Worm (Caenorhabditis elegans): ENCODE data around the gene srg-37.
A peak's percentile ranks its signal among the peaks of the same experiment; 100 is the strongest.

Gene srg-37

ce11 chrX:14234932-14235331 lies at the start of gene srg-37:
TSS of gene srg-37 (minus strand) at chrX:14235032.
- TF ChIP-seq mbf-1 (tag; optimal IDR thresholded peaks at IDR 0.05) (no peak), nhr-129 (tag; optimal IDR thresholded peaks at IDR 0.05) (no peak), egl-27 (tag; optimal IDR thresholded peaks at IDR 0.05) (no peak), zag-1 (tag; optimal IDR thresholded peaks at IDR 0.05) (no peak), snpc-4 (tag; optimal IDR thresholded peaks at IDR 0.05) (no peak), lin-39 (tag; optimal IDR thresholded peaks at IDR 0.05) (no peak), Y55F3AM.14 (GFP tag; optimal IDR thresholded peaks at IDR 0.05) (no peak), ztf-11 (tag; optimal IDR thresholded peaks at IDR 0.05) (no peak), mdl-1 (tag; optimal IDR thresholded peaks at IDR 0.05) (no peak), gmeb-1 (tag; optimal IDR thresholded peaks at IDR 0.05) (no peak), lsy-2 (tag; optimal IDR thresholded peaks at IDR 0.05) (no peak), elt-3 (tag; optimal IDR thresholded peaks at IDR 0.05) (no peak), nhr-237 (tag; optimal IDR thresholded peaks at IDR 0.05) (no peak), alr-1 (tag; optimal IDR thresholded peaks at IDR 0.05) (no peak)

DNA sequence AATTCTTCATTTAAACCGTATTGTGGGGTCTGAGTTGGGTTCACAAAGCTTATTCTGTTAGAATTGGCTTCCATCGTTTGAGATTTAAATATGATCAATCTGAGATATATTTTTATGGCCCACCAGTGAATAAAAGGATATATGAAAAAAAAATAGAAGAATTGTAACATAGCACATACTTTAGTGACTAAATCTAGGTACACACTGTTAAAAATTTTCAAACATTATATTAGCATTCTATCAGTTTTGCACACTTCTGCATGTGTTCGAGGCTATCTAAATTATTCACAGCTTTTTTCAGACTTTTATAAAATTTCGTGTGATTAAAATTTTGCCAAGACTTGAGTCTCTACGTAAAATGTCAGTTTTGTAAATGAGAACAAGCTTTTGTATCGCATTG lies 46.7 kb upstream of the srg-37 start, which contains the start of gene E02H4.2:
E02H4.2 (minus strand) TSS at position 101 of the 400 bp plus-strand sequence.
- TF ChIP-seq Y55F3AM.14 (GFP tag; optimal IDR thresholded peaks at IDR 0.05) (no peak), F13H6.1 (tag; optimal IDR thresholded peaks at IDR 0.05) (no peak), unc-39 (tag; optimal IDR thresholded peaks at IDR 0.05) (no peak), nhr-10 (tag; optimal IDR thresholded peaks at IDR 0.05) (no peak), sma-9 (GFP tag; optimal IDR thresholded peaks at IDR 0.05) (no peak), sma-9 (tag; optimal IDR thresholded peaks at IDR 0.05) (no peak), lin-13 (GFP tag; optimal IDR thresholded peaks at IDR 0.05) (no peak), alr-1 (tag; optimal IDR thresholded peaks at IDR 0.05) (no peak), crh-2 (tag; optimal IDR thresholded peaks at IDR 0.05) (no peak), fos-1 (tag; optimal IDR thresholded peaks at IDR 0.05) (no peak), mab-5 (tag; optimal IDR thresholded peaks at IDR 0.05) (no peak), nhr-12 (tag; optimal IDR thresholded peaks at IDR 0.05) (no peak), mdl-1 (tag; optimal IDR thresholded peaks at IDR 0.05) (no peak), nhr-11 (tag; optimal IDR thresholded peaks at IDR 0.05) (no peak), aly-2 (tag; optimal IDR thresholded peaks at IDR 0.05) (no peak), skn-1 (tag; optimal IDR thresholded peaks at IDR 0.05) (no peak), ztf-1 (GFP tag; conservative IDR thresholded peaks at IDR 0.05) (no peak), ama-1 (optimal IDR thresholded peaks at IDR 0.05) (no peak), snpc-4 (tag; optimal IDR thresholded peaks at IDR 0.05) (no peak), zag-1 (tag; optimal IDR thresholded peaks at IDR 0.05) (no peak), unc-55 (GFP tag; optimal IDR thresholded peaks at IDR 0.05) (no peak)

- no peak for TF ChIP-seq nhr-21 (tag; optimal IDR thresholded peaks at IDR 0.05)
- no peak for TF ChIP-seq nhr-237 (tag; optimal IDR thresholded peaks at IDR 0.05)
- no peak for TF ChIP-seq nhr-6 (tag; optimal IDR thresholded peaks at IDR 0.05)
- no peak for TF ChIP-seq ztf-1 (GFP tag; conservative IDR thresholded peaks at IDR 0.05)
- TF ChIP-seq elt-1 (tag; optimal IDR thresholded peaks at IDR 0.05), result no peak
- TF ChIP-seq sma-9 (GFP tag; optimal IDR thresholded peaks at IDR 0.05), result no peak
- TF ChIP-seq sma-9 (tag; optimal IDR thresholded peaks at IDR 0.05), result no peak
- TF ChIP-seq mab-5 (tag; optimal IDR thresholded peaks at IDR 0.05), result no peak
- no peak for TF ChIP-seq ceh-16 (tag; optimal IDR thresholded peaks at IDR 0.05)
- TF ChIP-seq lin-11 (tag; optimal IDR thresholded peaks at IDR 0.05), result no peak
- TF ChIP-seq ztf-11 (tag; optimal IDR thresholded peaks at IDR 0.05), result no peak
- TF ChIP-seq lin-13 (GFP tag; optimal IDR thresholded peaks at IDR 0.05), result no peak
- no peak for TF ChIP-seq nhr-25 (tag; optimal IDR thresholded peaks at IDR 0.05)
- TF ChIP-seq skn-1 (tag; optimal IDR thresholded peaks at IDR 0.05), result no peak
- no peak for TF ChIP-seq Y55F3AM.14 (GFP tag; optimal IDR thresholded peaks at IDR 0.05)
- TF ChIP-seq unc-62 (GFP tag; optimal IDR thresholded peaks at IDR 0.05), result no peak
These were observed 32.9 kb upstream of the srg-37 start, which contains the start of gene del-1 for ce11 chrX:14267781-14268180. TSS of gene del-1 (plus strand) at chrX:14268081.

DNA sequence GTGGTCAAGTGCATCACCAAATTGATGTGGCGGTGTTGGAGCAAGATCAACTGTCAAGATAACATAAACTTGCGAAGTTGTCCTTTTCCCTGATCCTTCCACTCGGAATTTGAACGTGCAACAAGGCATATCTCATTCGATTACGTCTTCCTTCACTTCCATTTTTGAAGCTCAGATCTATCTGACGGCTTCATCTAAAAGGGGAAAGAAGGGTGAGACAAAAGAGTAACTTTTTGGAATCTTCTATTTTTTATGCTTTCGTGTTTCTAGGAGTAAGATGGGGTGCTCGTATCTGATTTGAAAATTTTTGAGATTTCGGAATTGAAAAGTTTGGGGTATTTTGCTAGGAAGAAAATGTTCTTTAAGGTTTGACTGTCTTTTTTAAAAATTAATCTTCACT lies 32.3 kb upstream of the srg-37 start:
- TF ChIP-seq lin-13 (GFP tag; optimal IDR thresholded peaks at IDR 0.05), result no peak
- peak; percentile 29 for TF ChIP-seq elt-1 (tag; optimal IDR thresholded peaks at IDR 0.05)

DNA sequence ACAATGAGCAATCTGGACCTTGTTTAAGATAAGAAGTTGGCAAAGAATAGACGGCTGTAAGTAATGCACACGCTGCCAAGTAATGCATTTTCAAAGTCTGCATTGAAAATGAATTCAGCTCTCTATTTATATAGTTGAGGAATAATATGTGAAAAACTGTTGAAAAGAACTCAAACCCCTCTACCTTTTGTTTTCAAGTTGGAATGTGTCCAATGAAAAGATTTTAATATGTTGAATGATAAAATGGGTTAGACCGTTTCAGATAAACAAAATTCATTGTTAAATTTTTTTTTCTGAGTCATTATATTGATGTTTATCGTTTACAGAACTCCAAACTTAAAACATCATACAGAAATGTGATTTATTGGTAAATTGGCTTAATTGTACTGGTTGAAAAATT lies 28.6 kb upstream of the srg-37 start, which contains the start of gene E02H4.8:
E02H4.8 (minus strand) TSS at position 101 of the 400 bp plus-strand sequence.
- no peak for TF ChIP-seq fos-1 (tag; optimal IDR thresholded peaks at IDR 0.05)

Data from whole organism, L2 larva.